Worm (Caenorhabditis elegans) whole organism, young adult: ENCODE measurements around the gene osgn-1.

Experiments used
- F52B5.7 ChIP-seq: sonication (generic microtip); optimal IDR thresholded peaks from 2 replicates; lab custom pipeline; 2016; ENCODE audit warnings: mild to moderate bottlenecking, missing genetic modification characterization, missing compliant biosample characterization
- T07F8.4 ChIP-seq: sonication (generic microtip); optimal IDR thresholded peaks from 2 replicates; lab custom pipeline; 2016; ENCODE audit warnings: mild to moderate bottlenecking, missing genetic modification characterization, moderate library complexity, missing compliant biosample characterization
- T26A5.8 ChIP-seq: sonication (generic microtip); optimal IDR thresholded peaks from 2 replicates; lab custom pipeline; 2016; ENCODE audit warnings: missing genetic modification characterization, missing compliant biosample characterization
- Y53G8AR.9 ChIP-seq: fragments of 200-800 bp; sonication (Bioruptor generic); conservative IDR thresholded peaks from 2 replicates; pipeline ENCODE4 v1.3.6; 2022; ENCODE audit warnings: missing genetic modification reagents, missing genetic modification characterization, missing compliant biosample characterization
- Y56A3A.18 ChIP-seq: fragments of 200-800 bp; sonication (Bioruptor generic); IDR thresholded peaks from 2 replicates; pipeline ENCODE4 v1.3.6; 2022; ENCODE audit warnings: missing genetic modification reagents, missing genetic modification characterization, missing compliant biosample characterization
- ama-1 ChIP-seq, 3 experiments: fragments of 150-350 bp in 1 of 3; sonication (generic microtip) in 2 of 3; optimal IDR thresholded peaks; 2 replicates each; lab custom pipeline; 2014 to 2018; ENCODE audit warnings: missing biosample characterization in 2 of 3, missing genetic modification characterization in 2 of 3, missing genetic modification reagents in 2 of 3
- atf-7 ChIP-seq: sonication (generic microtip); optimal IDR thresholded peaks from 2 replicates; lab custom pipeline; 2017; ENCODE audit warnings: mild to moderate bottlenecking, missing genetic modification characterization, missing compliant biosample characterization
- attf-5 ChIP-seq: fragments of 200-800 bp; sonication (Bioruptor generic); optimal IDR thresholded peaks from 2 replicates; lab custom pipeline; 2018; ENCODE audit warnings: mild to moderate bottlenecking, missing genetic modification characterization, missing compliant biosample characterization
- bed-1 ChIP-seq: fragments of 200-800 bp; sonication (Bioruptor generic); IDR thresholded peaks from 2 replicates; pipeline ENCODE4 v1.3.6; 2022; ENCODE audit warnings: missing genetic modification reagents, missing genetic modification characterization, missing compliant biosample characterization
- ceh-100 ChIP-seq: fragments of 200-800 bp; sonication (Bioruptor generic); IDR thresholded peaks from 2 replicates; pipeline ENCODE4 v1.3.6; 2022; ENCODE audit warnings: missing genetic modification reagents, missing genetic modification characterization, missing compliant biosample characterization
- ceh-27 ChIP-seq: fragments of 200-800 bp; sonication (Bioruptor generic); optimal IDR thresholded peaks from 2 replicates; lab custom pipeline; 2018; ENCODE audit warnings: mild to moderate bottlenecking, missing genetic modification characterization, moderate library complexity, missing compliant biosample characterization
- ceh-58 ChIP-seq: fragments of 200-800 bp; sonication (Bioruptor generic); IDR thresholded peaks from 2 replicates; pipeline ENCODE4 v1.3.6; 2022; ENCODE audit warnings: missing genetic modification characterization, missing compliant biosample characterization
- dox-1 ChIP-seq: fragments of 200-800 bp; sonication (Bioruptor generic); IDR thresholded peaks from 2 replicates; pipeline ENCODE4 v1.3.6; 2022; ENCODE audit warnings: missing genetic modification reagents, missing genetic modification characterization, missing compliant biosample characterization
- efl-1 ChIP-seq: fragments of 150-350 bp; optimal IDR thresholded peaks from 2 replicates; lab custom pipeline; 2014; ENCODE audit warnings: missing biosample characterization, missing genetic modification reagents, missing genetic modification characterization
- egl-44 ChIP-seq: fragments of 200-800 bp; sonication (Bioruptor generic); IDR thresholded peaks from 2 replicates; pipeline ENCODE4 v1.3.6; 2022; ENCODE audit warnings: missing genetic modification reagents, missing genetic modification characterization, missing compliant biosample characterization
- egrh-3 ChIP-seq: fragments of 200-800 bp; sonication (Bioruptor generic); IDR thresholded peaks from 2 replicates; pipeline ENCODE4 v1.3.6; 2022; ENCODE audit warnings: missing genetic modification reagents, missing genetic modification characterization, missing compliant biosample characterization
- hlh-26 ChIP-seq: fragments of 200-800 bp; sonication (Bioruptor generic); conservative IDR thresholded peaks from 2 replicates; pipeline ENCODE4 v1.3.6; 2022; ENCODE audit warnings: missing genetic modification reagents, missing genetic modification characterization, missing compliant biosample characterization
- hsf-1 ChIP-seq: fragments of 200-800 bp; sonication (Bioruptor generic); IDR thresholded peaks from 2 replicates; pipeline ENCODE4 v1.3.6; 2022; ENCODE audit warnings: missing genetic modification reagents, missing genetic modification characterization, missing compliant biosample characterization
- lin-26 ChIP-seq: fragments of 200-800 bp; sonication (Bioruptor generic); IDR thresholded peaks from 2 replicates; pipeline ENCODE4 v1.3.6; 2022; ENCODE audit warnings: missing genetic modification reagents, missing genetic modification characterization, missing compliant biosample characterization
- lin-40 ChIP-seq: sonication (generic microtip); optimal IDR thresholded peaks from 2 replicates; lab custom pipeline; 2016; ENCODE audit warnings: missing genetic modification characterization, mild to moderate bottlenecking, missing compliant biosample characterization, missing genotype, missing genetic modification reagents
- mcd-1 ChIP-seq: fragments of 200-800 bp; sonication (Bioruptor generic); IDR thresholded peaks from 2 replicates; pipeline ENCODE4 v1.3.6; 2022; ENCODE audit warnings: missing genetic modification reagents, missing genetic modification characterization, missing compliant biosample characterization
- nhr-179 ChIP-seq: sonication (generic microtip); optimal IDR thresholded peaks from 2 replicates; lab custom pipeline; 2016; ENCODE audit warnings: mild to moderate bottlenecking, missing genetic modification characterization, missing compliant biosample characterization
- repo-1 ChIP-seq: sonication (generic microtip); optimal IDR thresholded peaks from 2 replicates; lab custom pipeline; 2017; ENCODE audit warnings: mild to moderate bottlenecking, missing genetic modification characterization, missing compliant biosample characterization
- sdz-38 ChIP-seq: sonication (generic microtip); optimal IDR thresholded peaks from 2 replicates; lab custom pipeline; 2016; ENCODE audit warnings: missing genotype, missing genetic modification characterization, missing compliant biosample characterization
- snpc-1.3 ChIP-seq: sonication (generic microtip); optimal IDR thresholded peaks from 2 replicates; lab custom pipeline; 2017; ENCODE audit warnings: missing genetic modification characterization, mild to moderate bottlenecking, missing compliant biosample characterization, antibody characterized with exemption, moderate library complexity, missing genotype, missing genetic modification reagents; ENCODE audit not compliant: insufficient read depth
- snpc-4 ChIP-seq, 5 experiments: fragments of 150-350 bp in 1 of 5; sonication (generic microtip) in 4 of 5; optimal IDR thresholded peaks; 2 replicates each; lab custom pipeline; 2014 to 2018; ENCODE audit warnings: missing genetic modification characterization in 5 of 5, missing biosample characterization in 3 of 5, antibody characterized with exemption in 2 of 5, mild to moderate bottlenecking in 2 of 5, missing compliant biosample characterization in 2 of 5, missing genotype in 2 of 5, moderate library complexity in 2 of 5, missing genetic modification reagents in 1 of 5
- sptf-2 ChIP-seq: fragments of 200-800 bp; sonication (Bioruptor generic); optimal IDR thresholded peaks from 2 replicates; lab custom pipeline; 2018; ENCODE audit warnings: mild to moderate bottlenecking, missing genetic modification characterization, missing compliant biosample characterization
- tbx-9 ChIP-seq: sonication (generic microtip); optimal IDR thresholded peaks from 2 replicates; lab custom pipeline; 2016; ENCODE audit warnings: borderline replicate concordance, missing genetic modification characterization, inconsistent platforms, missing compliant biosample characterization
- unc-130 ChIP-seq: sonication (generic microtip); optimal IDR thresholded peaks from 2 replicates; lab custom pipeline; 2016; ENCODE audit warnings: missing genetic modification reagents, missing genetic modification characterization, missing compliant biosample characterization
- zfh-2 ChIP-seq: fragments of 200-800 bp; sonication (Bioruptor generic); conservative IDR thresholded peaks from 2 replicates; pipeline ENCODE4 v1.3.6; 2022; ENCODE audit warnings: missing genetic modification reagents, missing genetic modification characterization, missing compliant biosample characterization
- ztf-25 ChIP-seq: fragments of 200-800 bp; sonication (Bioruptor generic); IDR thresholded peaks from 2 replicates; pipeline ENCODE4 v1.3.6; 2022; ENCODE audit warnings: missing genetic modification reagents, missing genetic modification characterization, missing compliant biosample characterization
- ztf-6 ChIP-seq: fragments of 200-800 bp; sonication (Bioruptor generic); IDR thresholded peaks from 2 replicates; pipeline ENCODE4 v1.3.6; 2022; ENCODE audit warnings: missing genetic modification reagents, missing genetic modification characterization, missing compliant biosample characterization

The osgn-1 gene

ce11 chrIV:4227917-4228316, 20.7 kb downstream of the osgn-1 start, which contains the start of gene srbc-70:
Gene srbc-70, minus strand, starts transcription at chrIV:4228017.
- TF ChIP-seq ztf-25 (GFP tag; lab: Robert Waterston, UW) (no peak), nhr-179 (tag; lab: Kevin White, UChicago) (no peak), tbx-9 (tag; lab: Kevin White, UChicago) (no peak), attf-5 (no peak)

- TF ChIP-seq egl-44 (GFP tag; lab: Robert Waterston, UW) (no peak), snpc-4 (GFP tag; optimal IDR thresholded peaks at IDR 0.05; lab: Kevin White, UChicago) (no peak), snpc-4 (tag; optimal IDR thresholded peaks at IDR 0.05; lab: Kevin White, UChicago) (no peak), lin-26 (GFP tag; lab: Robert Waterston, UW) (0 out of 2 replicates have a peak, but pooled peaks have one; percentile 18), Y53G8AR.9 (GFP tag; lab: Robert Waterston, UW) (no peak), snpc-1.3 (no peak), repo-1 (no peak), T26A5.8 (no peak)
Measured at ce11 chrIV:4235315-4236024, 28.3 kb downstream of the osgn-1 start, which contains the start of the genes zipt-2.2 and dpy-13. Gene zipt-2.2, minus strand, starts transcription at chrIV:4235365. Gene dpy-13, plus strand, starts transcription at chrIV:4235614.

ce11 chrIV:4236025-4236407, 28.8 kb downstream of the osgn-1 start:
- TF ChIP-seq ztf-6 (GFP tag; lab: Robert Waterston, UW) = no peak
- TF ChIP-seq hlh-26 = no peak
- TF ChIP-seq efl-1 (GFP tag; lab: Kevin White, UChicago) = no peak
- TF ChIP-seq mcd-1 (GFP tag; lab: Robert Waterston, UW) = no peak
- TF ChIP-seq zfh-2 = peak; percentile 86
- 0 out of 2 replicates have a peak, but pooled peaks have one; percentile 37 for TF ChIP-seq dox-1 (GFP tag; lab: Robert Waterston, UW)
- no peak for TF ChIP-seq bed-1
- TF ChIP-seq T07F8.4 (tag; lab: Kevin White, UChicago) = no peak
- no peak for TF ChIP-seq atf-7
- TF ChIP-seq sdz-38 (tag; lab: Kevin White, UChicago) = no peak
- TF ChIP-seq lin-40 = no peak
- TF ChIP-seq ceh-58 = 0 out of 2 replicates have a peak, but pooled peaks have one; percentile 24
- TF ChIP-seq F52B5.7 (tag; lab: Kevin White, UChicago) = no peak
- no peak for TF ChIP-seq lin-26 (GFP tag; lab: Robert Waterston, UW)
- TF ChIP-seq ceh-100 (GFP tag; lab: Robert Waterston, UW) = no peak
- no peak for TF ChIP-seq unc-130 (GFP tag; lab: Kevin White, UChicago)
- TF ChIP-seq Y56A3A.18 (GFP tag; lab: Robert Waterston, UW) = no peak
- no peak for TF ChIP-seq sptf-2 (GFP tag; lab: Kevin White, UChicago)
- peak; percentile 91 for TF ChIP-seq egrh-3

ce11 chrIV:4236671-4237070, 29.5 kb downstream of the osgn-1 start:
- TF ChIP-seq hsf-1 (no peak), ama-1 (optimal IDR thresholded peaks at IDR 0.05; lab: Kevin White, UChicago) (peak; percentile 25), ama-1 (GFP tag; optimal IDR thresholded peaks at IDR 0.05; lab: Kevin White, UChicago) (no peak), ceh-27 (peak; percentile 31)
